Fruit fly (Drosophila melanogaster) whole organism, embryonic: Measurements from ENCODE around the gene RpS28b.
A peak's percentile ranks its signal among the peaks of the same experiment; 100 is the strongest.

Experiments
- Blimp-1 ChIP-seq: fragments of 200-800 bp; sonication (Bioruptor generic); optimal IDR thresholded peaks from 3 replicates; lab custom pipeline; 2018; ENCODE audit warnings: missing biosample characterization, missing genetic modification characterization, mild to moderate bottlenecking, moderate library complexity, missing genetic modification reagents
- BtbVII ChIP-seq: fragments of 200-800 bp; sonication (Bioruptor generic); optimal IDR thresholded peaks from 3 replicates; lab custom pipeline; 2017; ENCODE audit warnings: missing biosample characterization, mild to moderate bottlenecking, missing genetic modification characterization
- Bteb2 ChIP-seq: fragments of 200-800 bp; sonication (Bioruptor generic); optimal IDR thresholded peaks from 2 replicates; lab custom pipeline; 2016; ENCODE audit warnings: missing biosample characterization, missing genetic modification characterization
- C15 ChIP-seq: fragments of 200-800 bp; sonication (Bioruptor generic); IDR thresholded peaks from 3 replicates; pipeline ENCODE4 v1.3.6; 2022; ENCODE audit warnings: missing biosample characterization, missing genetic modification characterization
- CG10431 ChIP-seq: fragments of 200-800 bp; sonication (Bioruptor generic); optimal IDR thresholded peaks from 3 replicates; lab custom pipeline; 2018; ENCODE audit warnings: missing biosample characterization, mild to moderate bottlenecking, missing genetic modification characterization
- CG11085 ChIP-seq: fragments of 200-800 bp; sonication (Bioruptor generic); IDR thresholded peaks from 2 replicates; pipeline ENCODE4 v1.3.6; 2022; ENCODE audit warnings: missing biosample characterization, missing genetic modification characterization
- CG11696 ChIP-seq: fragments of 200-800 bp; sonication (Bioruptor generic); IDR thresholded peaks from 2 replicates; pipeline ENCODE4 v1.3.6; 2022; ENCODE audit warnings: missing biosample characterization, missing genetic modification characterization
- CG12942 ChIP-seq: fragments of 200-800 bp; sonication (Bioruptor generic); optimal IDR thresholded peaks from 3 replicates; lab custom pipeline; 2016; ENCODE audit warnings: missing biosample characterization, missing genetic modification characterization
- CG14860 ChIP-seq: fragments of 200-800 bp; sonication (Bioruptor generic); IDR thresholded peaks from 3 replicates; pipeline ENCODE4 v1.3.6; 2022; ENCODE audit warnings: missing biosample characterization, missing genetic modification characterization; ENCODE audit not compliant: partially characterized antibody
- CG15696 ChIP-seq: fragments of 200-800 bp; sonication (Bioruptor generic); optimal IDR thresholded peaks from 2 replicates; lab custom pipeline; 2019; ENCODE audit warnings: missing biosample characterization, mild to moderate bottlenecking, missing genetic modification characterization, moderate library complexity
- CG18764 ChIP-seq: fragments of 200-800 bp; sonication (Bioruptor generic); optimal IDR thresholded peaks from 3 replicates; lab custom pipeline; 2016; ENCODE audit warnings: missing biosample characterization, missing genetic modification characterization
- CG2116 ChIP-seq: fragments of 200-800 bp; sonication (Bioruptor generic); optimal IDR thresholded peaks from 3 replicates; lab custom pipeline; 2018; ENCODE audit warnings: missing biosample characterization, mild to moderate bottlenecking, missing genetic modification characterization
- CG2129 ChIP-seq: fragments of 200-800 bp; sonication (Bioruptor generic); IDR thresholded peaks from 2 replicates; pipeline ENCODE4 v1.3.6; 2022; ENCODE audit warnings: missing biosample characterization, missing genetic modification characterization; ENCODE audit not compliant: partially characterized antibody
- CG2678 ChIP-seq: fragments of 200-800 bp; sonication (Bioruptor generic); optimal IDR thresholded peaks from 3 replicates; lab custom pipeline; 2019; ENCODE audit warnings: missing biosample characterization, mild to moderate bottlenecking, missing genetic modification characterization, moderate library complexity
- CG2875 ChIP-seq: fragments of 200-800 bp; sonication (Bioruptor generic); optimal IDR thresholded peaks from 2 replicates; lab custom pipeline; 2017; ENCODE audit warnings: missing biosample characterization, mild to moderate bottlenecking, missing genetic modification characterization, missing genetic modification reagents
- CG30403 ChIP-seq: fragments of 200-800 bp; sonication (Bioruptor generic); optimal IDR thresholded peaks from 3 replicates; lab custom pipeline; 2016; ENCODE audit warnings: missing biosample characterization, missing genetic modification characterization
- CG31388 ChIP-seq: fragments of 200-800 bp; sonication (Bioruptor generic); optimal IDR thresholded peaks from 2 replicates; lab custom pipeline; 2016; ENCODE audit warnings: missing biosample characterization, missing genetic modification characterization
- CG4404 ChIP-seq: fragments of 200-800 bp; sonication (Bioruptor generic); IDR thresholded peaks from 2 replicates; pipeline ENCODE4 v1.3.6; 2022; ENCODE audit warnings: missing biosample characterization, missing genetic modification characterization
- CG4617 ChIP-seq: fragments of 200-800 bp; sonication (Bioruptor generic); optimal IDR thresholded peaks from 3 replicates; lab custom pipeline; 2016; ENCODE audit warnings: missing biosample characterization, missing genetic modification characterization, borderline replicate concordance
- CG5180 ChIP-seq: fragments of 200-800 bp; sonication (Bioruptor generic); optimal IDR thresholded peaks from 3 replicates; lab custom pipeline; 2017; ENCODE audit warnings: missing biosample characterization, missing genetic modification characterization, mild to moderate bottlenecking, moderate library complexity, missing genetic modification reagents
- CG6272 ChIP-seq: fragments of 200-800 bp; sonication (Bioruptor generic); IDR thresholded peaks from 2 replicates; pipeline ENCODE4 v1.3.6; 2022; ENCODE audit warnings: missing biosample characterization, missing genetic modification characterization
- CG9437 ChIP-seq: fragments of 200-800 bp; sonication (Bioruptor generic); optimal IDR thresholded peaks from 2 replicates; lab custom pipeline; 2018; ENCODE audit warnings: missing biosample characterization, mild to moderate bottlenecking, missing genetic modification characterization
- CG9817 ChIP-seq: fragments of 200-800 bp; sonication (Bioruptor generic); optimal IDR thresholded peaks from 2 replicates; lab custom pipeline; 2018; ENCODE audit warnings: missing biosample characterization, mild to moderate bottlenecking, missing genetic modification characterization, moderate library complexity
- CTCF ChIP-seq: fragments of 200-800 bp; sonication (Bioruptor generic); optimal IDR thresholded peaks from 2 replicates; lab custom pipeline; 2017; ENCODE audit warnings: missing biosample characterization, mild to moderate bottlenecking, missing genetic modification characterization, moderate library complexity
- Eip74EF ChIP-seq, 2 experiments: fragments of 200-800 bp in 1 of 2; fragments of >200 bp in 1 of 2; sonication (Bioruptor generic) in 1 of 2; optimal IDR thresholded peaks; 2 replicates each; lab custom pipeline; 2017 to 2019; ENCODE audit warnings: missing biosample characterization in 2 of 2, missing genetic modification characterization in 2 of 2, mild to moderate bottlenecking in 1 of 2, moderate library complexity in 1 of 2
- Fer1 ChIP-seq: fragments of 200-800 bp; sonication (Bioruptor generic); optimal IDR thresholded peaks from 2 replicates; lab custom pipeline; 2017; ENCODE audit warnings: missing biosample characterization, mild to moderate bottlenecking, missing genetic modification characterization
- Hand ChIP-seq: fragments of 200-800 bp; sonication (Bioruptor generic); optimal IDR thresholded peaks from 2 replicates; lab custom pipeline; 2017; ENCODE audit warnings: mild to moderate bottlenecking, missing biosample characterization, missing genetic modification reagents, missing genetic modification characterization
- NK7.1 ChIP-seq: fragments of 200-800 bp; sonication (Bioruptor generic); optimal IDR thresholded peaks from 3 replicates; lab custom pipeline; 2016; ENCODE audit warnings: missing biosample characterization, missing genetic modification characterization
- Ptx1 ChIP-seq: fragments of 200-800 bp; sonication (Bioruptor generic); IDR thresholded peaks from 2 replicates; pipeline ENCODE4 v1.3.6; 2022; ENCODE audit warnings: missing biosample characterization, missing genetic modification characterization
- az2 ChIP-seq: fragments of 200-800 bp; sonication (Bioruptor generic); optimal IDR thresholded peaks from 3 replicates; lab custom pipeline; 2016; ENCODE audit warnings: missing biosample characterization, missing genetic modification characterization
- bowl ChIP-seq: fragments of 200-800 bp; sonication (Bioruptor generic); IDR thresholded peaks from 2 replicates; pipeline ENCODE4 v1.3.6; 2022; ENCODE audit warnings: missing biosample characterization, missing genetic modification characterization
- da ChIP-seq: fragments of 200-800 bp; sonication (Bioruptor generic); optimal IDR thresholded peaks from 2 replicates; lab custom pipeline; 2016; ENCODE audit warnings: missing biosample characterization, missing genetic modification characterization
- dati ChIP-seq: fragments of 200-800 bp; sonication (Bioruptor generic); IDR thresholded peaks from 2 replicates; pipeline ENCODE4 v1.3.6; 2022; ENCODE audit warnings: missing biosample characterization, missing genetic modification characterization
- eve ChIP-seq, 2 experiments: fragments of >200 bp; optimal IDR thresholded peaks; 2 replicates each; lab custom pipeline; 2017; ENCODE audit warnings: missing biosample characterization in 2 of 2, missing genetic modification characterization in 2 of 2
- gcm2 ChIP-seq: fragments of 200-800 bp; sonication (Bioruptor generic); optimal IDR thresholded peaks from 2 replicates; lab custom pipeline; 2016; ENCODE audit warnings: missing biosample characterization, missing genetic modification characterization
- gem ChIP-seq: fragments of 200-800 bp; sonication (Bioruptor generic); optimal IDR thresholded peaks from 2 replicates; lab custom pipeline; 2019; ENCODE audit warnings: missing biosample characterization, mild to moderate bottlenecking, missing genetic modification characterization, moderate library complexity
- gfzf ChIP-seq: fragments of 200-800 bp; sonication (Bioruptor generic); optimal IDR thresholded peaks from 2 replicates; lab custom pipeline; 2016; ENCODE audit warnings: missing biosample characterization, mild to moderate bottlenecking, missing genetic modification characterization, moderate library complexity
- gt ChIP-seq: fragments of 200-800 bp; sonication (Bioruptor generic); IDR thresholded peaks from 2 replicates; pipeline ENCODE4 v1.3.6; 2022; ENCODE audit warnings: missing biosample characterization, missing genetic modification characterization
- jigr1 ChIP-seq: fragments of 200-800 bp; sonication (Bioruptor generic); IDR thresholded peaks from 3 replicates; pipeline ENCODE4 v1.3.6; 2022; ENCODE audit warnings: missing biosample characterization, missing genetic modification characterization
- kah ChIP-seq: fragments of 200-800 bp; sonication (Bioruptor generic); optimal IDR thresholded peaks from 2 replicates; lab custom pipeline; 2018; ENCODE audit warnings: missing biosample characterization, mild to moderate bottlenecking, missing genetic modification characterization
- knrl ChIP-seq: fragments of 200-800 bp; sonication (Bioruptor generic); IDR thresholded peaks from 3 replicates; pipeline ENCODE4 v1.3.6; 2022; ENCODE audit warnings: missing biosample characterization, missing genetic modification characterization; ENCODE audit not compliant: partially characterized antibody
- mam ChIP-seq: fragments of 200-800 bp; sonication (Bioruptor generic); optimal IDR thresholded peaks from 3 replicates; lab custom pipeline; 2016; ENCODE audit warnings: missing biosample characterization, missing genetic modification characterization
- pan ChIP-seq, 4 experiments: fragments of >200 bp in 3 of 4; fragments of 200-800 bp in 1 of 4; sonication (Bioruptor generic) in 1 of 4; optimal IDR thresholded peaks in 3 of 4; IDR thresholded peaks in 1 of 4; 2 replicates each; pipeline versions ENCODE4 v1.3.6 to Lab custom; 2017 to 2022; ENCODE audit warnings: missing biosample characterization in 2 of 4, missing genetic modification characterization in 2 of 4, mixed read lengths in 1 of 4
- pho ChIP-seq: fragments of 200-800 bp; sonication (Bioruptor generic); optimal IDR thresholded peaks from 2 replicates; lab custom pipeline; 2016; ENCODE audit warnings: missing biosample characterization, missing genetic modification characterization
- schlank ChIP-seq: fragments of 200-800 bp; sonication (Bioruptor generic); optimal IDR thresholded peaks from 2 replicates; lab custom pipeline; 2018; ENCODE audit warnings: missing biosample characterization, mild to moderate bottlenecking, missing genetic modification characterization
- shn ChIP-seq: fragments of 200-800 bp; sonication (Bioruptor generic); optimal IDR thresholded peaks from 3 replicates; lab custom pipeline; 2016; ENCODE audit warnings: missing biosample characterization, missing genetic modification characterization
- stwl ChIP-seq: fragments of 200-800 bp; sonication (Bioruptor generic); optimal IDR thresholded peaks from 3 replicates; lab custom pipeline; 2018; ENCODE audit warnings: missing biosample characterization, mild to moderate bottlenecking, missing genetic modification characterization, moderate library complexity
- tap ChIP-seq: fragments of 200-800 bp; optimal IDR thresholded peaks from 3 replicates; lab custom pipeline; 2019; ENCODE audit warnings: missing biosample characterization, mild to moderate bottlenecking, missing genetic modification characterization, moderate library complexity
- tx ChIP-seq: fragments of 200-800 bp; sonication (Bioruptor generic); optimal IDR thresholded peaks from 2 replicates; lab custom pipeline; 2016; ENCODE audit warnings: missing biosample characterization, missing genetic modification characterization

The RpS28b gene

dm6 chrX:9583440-9584103 is 29.1 kb downstream of the RpS28b start (continued):
- TF ChIP-seq dati (GFP tag; lab: Robert Waterston, UW): peak; percentile 70
- peak; percentile 66 for TF ChIP-seq gt
- peak; percentile 82 for TF ChIP-seq CG6272
- peak; percentile 89 for TF ChIP-seq CG9437 (GFP tag; lab: Kevin White, UChicago)
- peak; percentile 96 for TF ChIP-seq Hand
- TF ChIP-seq CTCF (GFP tag; lab: Kevin White, UChicago): peak; percentile 80
- peak in 1 of 2 experiments; percentile 95 for TF ChIP-seq eve (GFP tag; optimal IDR thresholded peaks at IDR 0.05; lab: Kevin White, UChicago)
- peak; percentile 87 for TF ChIP-seq Blimp-1 (GFP tag; lab: Kevin White, UChicago)
- peak; percentile 67 for TF ChIP-seq gcm2 (GFP tag; lab: Kevin White, UChicago)
- TF ChIP-seq Ptx1: peak; percentile 95
- TF ChIP-seq CG31388: peak; percentile 43
- peak; percentile 93 for TF ChIP-seq CG2875 (GFP tag; lab: Kevin White, UChicago)
- peak; percentile 78 for TF ChIP-seq Bteb2
- TF ChIP-seq mam (GFP tag; lab: Kevin White, UChicago): peak; percentile 74
- TF ChIP-seq stwl (tag; lab: Kevin White, UChicago): no peak
- peak; percentile 81 for TF ChIP-seq CG11085 (GFP tag; lab: Robert Waterston, UW)
- no peak for TF ChIP-seq CG2129 (GFP tag; lab: Robert Waterston, UW)
- TF ChIP-seq shn: peak; percentile 17
- TF ChIP-seq CG30403 (GFP tag; lab: Kevin White, UChicago): peak; percentile 93
- no peak for TF ChIP-seq NK7.1
- TF ChIP-seq schlank (tag; lab: Kevin White, UChicago): peak; percentile 88
- TF ChIP-seq BtbVII (GFP tag; lab: Kevin White, UChicago): peak; percentile 95
- peak; percentile 98 for TF ChIP-seq CG11696 (GFP tag; lab: Robert Waterston, UW)
- peak; percentile 89 for TF ChIP-seq CG5180 (GFP tag; lab: Kevin White, UChicago)
- peak; percentile 88 for TF ChIP-seq CG10431 (GFP tag; lab: Kevin White, UChicago)
- TF ChIP-seq Fer1: peak; percentile 97
- peak; percentile 89 for TF ChIP-seq az2 (GFP tag; lab: Kevin White, UChicago)
- TF ChIP-seq CG14860 (GFP tag; lab: Robert Waterston, UW): no peak
- TF ChIP-seq gfzf (GFP tag; lab: Kevin White, UChicago): no peak
- peak; percentile 94 for TF ChIP-seq tap (tag; lab: Kevin White, UChicago)
- TF ChIP-seq tx (GFP tag; lab: Kevin White, UChicago): peak; percentile 47
- TF ChIP-seq CG15696 (tag; lab: Kevin White, UChicago): peak; percentile 69
- peak; percentile 72 for TF ChIP-seq CG4617 (GFP tag; lab: Kevin White, UChicago)
- peak; percentile 66 for TF ChIP-seq pho (GFP tag; lab: Kevin White, UChicago)
- peak; percentile 62 for TF ChIP-seq CG2116 (GFP tag; lab: Kevin White, UChicago)
- TF ChIP-seq bowl (GFP tag; lab: Robert Waterston, UW): peak; percentile 87
- peak; percentile 98 for TF ChIP-seq CG2678
- TF ChIP-seq da: no peak
- peak; percentile 97 for TF ChIP-seq gem (tag; lab: Kevin White, UChicago)
- peak; percentile 89 for TF ChIP-seq kah (GFP tag; lab: Kevin White, UChicago)
- peak; percentile 82 for TF ChIP-seq CG4404
- peak; percentile 80 for TF ChIP-seq CG18764 (GFP tag; lab: Kevin White, UChicago)
- no peak for TF ChIP-seq pan (optimal IDR thresholded peaks at IDR 0.05; lab: Kevin White, UChicago)
- TF ChIP-seq pan (GFP tag; optimal IDR thresholded peaks at IDR 0.05 in 1 of 2, IDR thresholded peaks at IDR 0.05 in 1 of 2): peak in 1 of 2 experiments; percentile 93
- TF ChIP-seq Eip74EF (GFP tag; optimal IDR thresholded peaks at IDR 0.05; lab: Kevin White, UChicago): peak in 1 of 2 experiments; percentile 89
- TF ChIP-seq C15 (GFP tag; lab: Robert Waterston, UW): peak; percentile 74; the same call in 1 of the 3 replicates
- peak; percentile 94 for TF ChIP-seq CG9817 (tag; lab: Kevin White, UChicago)
- TF ChIP-seq knrl (GFP tag; lab: Robert Waterston, UW): no peak
- peak; percentile 90 for TF ChIP-seq jigr1 (GFP tag; lab: Robert Waterston, UW)
- peak; percentile 82 for TF ChIP-seq CG12942
